Fruit fly (Drosophila melanogaster) whole organism, pupa: ENCODE measurements around the gene CG1791.

Source experiments
- CG12605 ChIP-seq: fragments of 200-800 bp; sonication (Bioruptor generic); IDR thresholded peaks from 2 replicates; pipeline ENCODE4 v1.3.6; 2022; ENCODE audit warnings: missing biosample characterization, missing genetic modification characterization
- CG13204 ChIP-seq: fragments of 200-800 bp; sonication (Bioruptor generic); optimal IDR thresholded peaks from 2 replicates; lab custom pipeline; 2018; ENCODE audit warnings: missing biosample characterization, mild to moderate bottlenecking, missing genetic modification characterization, moderate library complexity
- CG15710 ChIP-seq: fragments of 200-800 bp; sonication (Bioruptor generic); optimal IDR thresholded peaks from 2 replicates; lab custom pipeline; 2018; ENCODE audit warnings: missing biosample characterization, mild to moderate bottlenecking, missing genetic modification characterization, moderate library complexity
- CG34367 ChIP-seq: fragments of 200-800 bp; sonication (Bioruptor generic); optimal IDR thresholded peaks from 2 replicates; lab custom pipeline; 2018; ENCODE audit warnings: missing biosample characterization, mild to moderate bottlenecking, missing genetic modification characterization
- CG4496 ChIP-seq: fragments of 200-800 bp; sonication (Bioruptor generic); IDR thresholded peaks from 3 replicates; pipeline ENCODE4 v1.3.6; 2022; ENCODE audit warnings: missing biosample characterization, missing genetic modification characterization
- CG9948 ChIP-seq: fragments of 200-800 bp; sonication (Bioruptor generic); optimal IDR thresholded peaks from 2 replicates; lab custom pipeline; 2018; ENCODE audit warnings: missing biosample characterization, mild to moderate bottlenecking, missing genetic modification characterization, moderate library complexity
- EcR ChIP-seq: fragments of 200-800 bp; sonication (Bioruptor generic); optimal IDR thresholded peaks from 3 replicates; lab custom pipeline; 2019; ENCODE audit warnings: missing biosample characterization, missing genetic modification characterization, mild to moderate bottlenecking, moderate library complexity, missing genetic modification reagents
- Ets98B ChIP-seq: fragments of 200-800 bp; sonication (Bioruptor generic); IDR thresholded peaks from 2 replicates; pipeline ENCODE4 v1.3.6; 2022; ENCODE audit warnings: missing biosample characterization, missing genetic modification characterization
- Pif1B ChIP-seq: fragments of 200-800 bp; sonication (Bioruptor generic); optimal IDR thresholded peaks from 3 replicates; lab custom pipeline; 2016; ENCODE audit warnings: missing biosample characterization, missing genetic modification characterization
- Snoo ChIP-seq: fragments of 200-800 bp; sonication (Bioruptor generic); optimal IDR thresholded peaks from 3 replicates; lab custom pipeline; 2017; ENCODE audit warnings: missing biosample characterization, mild to moderate bottlenecking, missing genetic modification characterization, inconsistent platforms
- fd96Ca ChIP-seq: fragments of 200-800 bp; sonication (Bioruptor generic); IDR thresholded peaks from 3 replicates; pipeline ENCODE4 v1.3.6; 2022; ENCODE audit warnings: missing biosample characterization, missing genetic modification characterization
- gl ChIP-seq: fragments of 200-800 bp; sonication (Bioruptor generic); optimal IDR thresholded peaks from 2 replicates; lab custom pipeline; 2018; ENCODE audit warnings: missing biosample characterization, mild to moderate bottlenecking, missing genetic modification characterization
- rn ChIP-seq: fragments of 200-800 bp; sonication (Bioruptor generic); IDR thresholded peaks from 2 replicates; pipeline ENCODE4 v1.3.6; 2022; ENCODE audit warnings: missing biosample characterization, missing genetic modification characterization

dm6 chrX:9977305-9977704 lies 12.6 kb upstream of the CG1791 start, which contains the start of gene CG43386:
- TF ChIP-seq Snoo (no peak), CG12605 (GFP tag; lab: Robert Waterston, UW) (no peak), CG15710 (tag; lab: Kevin White, UChicago) (no peak), CG9948 (no peak), CG34367 (tag; lab: Kevin White, UChicago) (no peak), EcR (GFP tag; lab: Kevin White, UChicago) (no peak), Pif1B (GFP tag; lab: Kevin White, UChicago) (no peak), CG13204 (GFP tag; lab: Kevin White, UChicago) (no peak), Ets98B (GFP tag; lab: Robert Waterston, UW) (no peak), rn (GFP tag; lab: Robert Waterston, UW) (no peak), gl (tag; lab: Kevin White, UChicago) (no peak), fd96Ca (GFP tag; lab: Robert Waterston, UW) (no peak), CG4496 (GFP tag; lab: Robert Waterston, UW) (no peak)
